Fruit fly (Drosophila melanogaster) whole organism, embryonic: Measurements from ENCODE around the gene CG34251.
A peak's percentile ranks its signal among the peaks of the same experiment; 100 is the strongest.

Experiments used
- Bteb2 ChIP-seq: fragments of 200-800 bp; sonication (Bioruptor generic); optimal IDR thresholded peaks from 2 replicates; lab custom pipeline; 2016; ENCODE audit warnings: missing biosample characterization, missing genetic modification characterization
- CG10267 ChIP-seq: fragments of 200-800 bp; sonication (Bioruptor generic); optimal IDR thresholded peaks from 2 replicates; lab custom pipeline; 2018; ENCODE audit warnings: missing biosample characterization, mild to moderate bottlenecking, missing genetic modification characterization, moderate library complexity
- CG11504 ChIP-seq: fragments of 200-800 bp; sonication (Bioruptor generic); optimal IDR thresholded peaks from 3 replicates; lab custom pipeline; 2019; ENCODE audit warnings: missing biosample characterization, mild to moderate bottlenecking, missing genetic modification characterization, moderate library complexity
- CG11696 ChIP-seq: fragments of 200-800 bp; sonication (Bioruptor generic); IDR thresholded peaks from 2 replicates; pipeline ENCODE4 v1.3.6; 2022; ENCODE audit warnings: missing biosample characterization, missing genetic modification characterization
- CG12659 ChIP-seq: fragments of 200-800 bp; sonication (Bioruptor generic); optimal IDR thresholded peaks from 3 replicates; lab custom pipeline; 2017; ENCODE audit warnings: mild to moderate bottlenecking, missing biosample characterization, missing genetic modification reagents, missing genetic modification characterization
- CG13287 ChIP-seq: fragments of 200-800 bp; sonication (Bioruptor generic); IDR thresholded peaks from 2 replicates; pipeline ENCODE4 v1.3.6; 2022; ENCODE audit warnings: missing biosample characterization, missing genetic modification characterization; ENCODE audit not compliant: partially characterized antibody
- CG14860 ChIP-seq: fragments of 200-800 bp; sonication (Bioruptor generic); IDR thresholded peaks from 3 replicates; pipeline ENCODE4 v1.3.6; 2022; ENCODE audit warnings: missing biosample characterization, missing genetic modification characterization; ENCODE audit not compliant: partially characterized antibody
- CG15479 ChIP-seq: fragments of 200-800 bp; sonication (Bioruptor generic); optimal IDR thresholded peaks from 3 replicates; lab custom pipeline; 2019; ENCODE audit warnings: missing biosample characterization, mild to moderate bottlenecking, missing genetic modification characterization, moderate library complexity
- CG15696 ChIP-seq: fragments of 200-800 bp; sonication (Bioruptor generic); optimal IDR thresholded peaks from 2 replicates; lab custom pipeline; 2019; ENCODE audit warnings: missing biosample characterization, mild to moderate bottlenecking, missing genetic modification characterization, moderate library complexity
- CG1603 ChIP-seq: fragments of 200-800 bp; sonication (Bioruptor generic); optimal IDR thresholded peaks from 2 replicates; lab custom pipeline; 2019; ENCODE audit warnings: missing biosample characterization, mild to moderate bottlenecking, missing genetic modification characterization, moderate library complexity
- CG17385 ChIP-seq: fragments of 200-800 bp; sonication (Bioruptor generic); optimal IDR thresholded peaks from 3 replicates; lab custom pipeline; 2018; ENCODE audit warnings: missing biosample characterization, mild to moderate bottlenecking, missing genetic modification characterization
- CG18476 ChIP-seq: fragments of 200-800 bp; sonication (Bioruptor generic); optimal IDR thresholded peaks from 2 replicates; lab custom pipeline; 2016; ENCODE audit warnings: missing biosample characterization, mild to moderate bottlenecking, missing genetic modification characterization
- CG2199 ChIP-seq: fragments of 200-800 bp; sonication (Bioruptor generic); IDR thresholded peaks from 3 replicates; pipeline ENCODE4 v1.3.6; 2022; ENCODE audit warnings: missing biosample characterization, missing genetic modification characterization
- CG2678 ChIP-seq: fragments of 200-800 bp; sonication (Bioruptor generic); optimal IDR thresholded peaks from 3 replicates; lab custom pipeline; 2019; ENCODE audit warnings: missing biosample characterization, mild to moderate bottlenecking, missing genetic modification characterization, moderate library complexity
- CG33213 ChIP-seq: fragments of 200-800 bp; sonication (Bioruptor generic); optimal IDR thresholded peaks from 3 replicates; lab custom pipeline; 2016; ENCODE audit warnings: missing biosample characterization, missing genetic modification characterization
- CG3407 ChIP-seq: fragments of 200-800 bp; sonication (Bioruptor generic); optimal IDR thresholded peaks from 2 replicates; lab custom pipeline; 2018; ENCODE audit warnings: missing biosample characterization, mild to moderate bottlenecking, missing genetic modification characterization
- CG34422 ChIP-seq: fragments of 200-800 bp; sonication (Bioruptor generic); IDR thresholded peaks from 3 replicates; pipeline ENCODE4 v1.3.6; 2022; ENCODE audit warnings: missing biosample characterization, missing genetic modification characterization
- CG3726 ChIP-seq: fragments of 200-800 bp; sonication (Bioruptor generic); IDR thresholded peaks from 3 replicates; pipeline ENCODE4, ENCODE4 v1.3.6; 2022; ENCODE audit warnings: missing biosample characterization, missing genetic modification characterization
- CG6254 ChIP-seq: fragments of 200-800 bp; sonication (Bioruptor generic); optimal IDR thresholded peaks from 3 replicates; lab custom pipeline; 2017; ENCODE audit warnings: mild to moderate bottlenecking, missing biosample characterization, missing genetic modification reagents, missing genetic modification characterization
- CG6689 ChIP-seq: fragments of 200-800 bp; sonication (Bioruptor generic); IDR thresholded peaks from 2 replicates; pipeline ENCODE4 v1.3.6; 2022; ENCODE audit warnings: missing biosample characterization, missing genetic modification characterization
- CG6813 ChIP-seq: fragments of 200-800 bp; sonication (Bioruptor generic); optimal IDR thresholded peaks from 2 replicates; lab custom pipeline; 2017; ENCODE audit warnings: missing biosample characterization, missing genetic modification characterization, mild to moderate bottlenecking, moderate library complexity, missing genetic modification reagents
- CG8478 ChIP-seq: fragments of >200 bp; optimal IDR thresholded peaks from 2 replicates; lab custom pipeline; 2018
- CG9727 ChIP-seq: fragments of 200-800 bp; sonication (Bioruptor generic); optimal IDR thresholded peaks from 3 replicates; lab custom pipeline; 2017; ENCODE audit warnings: missing biosample characterization, mild to moderate bottlenecking, missing genetic modification characterization
- Dip3 ChIP-seq: fragments of 200-800 bp; sonication (Bioruptor generic); optimal IDR thresholded peaks from 3 replicates; lab custom pipeline; 2016; ENCODE audit warnings: missing biosample characterization, missing genetic modification characterization
- Ets65A ChIP-seq: fragments of 200-800 bp; sonication (Bioruptor generic); peaks from one replicate; lab custom pipeline; 2016; ENCODE audit warnings: missing biosample characterization, missing genetic modification characterization
- HmgZ ChIP-seq: fragments of 200-800 bp; sonication (Bioruptor generic); optimal IDR thresholded peaks from 2 replicates; lab custom pipeline; 2018; ENCODE audit warnings: missing biosample characterization, mild to moderate bottlenecking, missing genetic modification characterization
- Hr51 ChIP-seq, 2 experiments: fragments of 200-800 bp; sonication (Bioruptor generic); optimal IDR thresholded peaks; 2 replicates in 1 of 2; 3 replicates in 1 of 2; lab custom pipeline; 2016 to 2018; ENCODE audit warnings: missing biosample characterization in 2 of 2, missing genetic modification characterization in 2 of 2, mild to moderate bottlenecking in 1 of 2, moderate library complexity in 1 of 2
- Lhr ChIP-seq: fragments of 200-800 bp; sonication (Bioruptor generic); optimal IDR thresholded peaks from 3 replicates; lab custom pipeline; 2017; ENCODE audit warnings: mild to moderate bottlenecking, missing biosample characterization, missing genetic modification reagents, missing genetic modification characterization
- Mrtf ChIP-seq: fragments of 200-800 bp; sonication (Bioruptor generic); IDR thresholded peaks from 3 replicates; pipeline ENCODE4 v1.3.6; 2022; ENCODE audit warnings: missing biosample characterization, missing genetic modification characterization
- Myb ChIP-seq: fragments of 200-800 bp; sonication (Bioruptor generic); optimal IDR thresholded peaks from 2 replicates; lab custom pipeline; 2016; ENCODE audit warnings: missing biosample characterization, missing genetic modification characterization
- Nf-YA ChIP-seq: fragments of 200-800 bp; sonication (Bioruptor generic); IDR thresholded peaks from 2 replicates; pipeline ENCODE4 v1.3.6; 2022; ENCODE audit warnings: missing biosample characterization, missing genetic modification characterization
- Poxn ChIP-seq: fragments of 200-800 bp; sonication (Bioruptor generic); IDR thresholded peaks from 2 replicates; pipeline ENCODE4 v1.3.6; 2022; ENCODE audit warnings: missing biosample characterization, missing genetic modification characterization
- Rx ChIP-seq: fragments of 200-800 bp; sonication (Bioruptor generic); IDR thresholded peaks from 2 replicates; pipeline ENCODE4 v1.3.6; 2022; ENCODE audit warnings: missing biosample characterization, missing genetic modification characterization
- Sin3A ChIP-seq: fragments of >200 bp; optimal IDR thresholded peaks from 2 replicates; lab custom pipeline; 2018
- chn ChIP-seq: fragments of 200-800 bp; sonication (Bioruptor generic); optimal IDR thresholded peaks from 2 replicates; lab custom pipeline; 2016; ENCODE audit warnings: missing biosample characterization, missing genetic modification characterization
- dmrt99B ChIP-seq: fragments of 200-800 bp; sonication (Bioruptor generic); optimal IDR thresholded peaks from 2 replicates; lab custom pipeline; 2018; ENCODE audit warnings: missing biosample characterization, mild to moderate bottlenecking, missing genetic modification characterization, moderate library complexity
- her ChIP-seq: fragments of 200-800 bp; sonication (Bioruptor generic); optimal IDR thresholded peaks from 2 replicates; lab custom pipeline; 2016; ENCODE audit warnings: missing biosample characterization, missing genetic modification characterization
- mam ChIP-seq: fragments of 200-800 bp; sonication (Bioruptor generic); optimal IDR thresholded peaks from 3 replicates; lab custom pipeline; 2016; ENCODE audit warnings: missing biosample characterization, missing genetic modification characterization
- peb ChIP-seq: fragments of 200-800 bp; sonication (Bioruptor generic); IDR thresholded peaks from 2 replicates; pipeline ENCODE4 v1.3.6; 2022; ENCODE audit warnings: missing biosample characterization, missing genetic modification characterization
- prd ChIP-seq, 3 experiments: fragments of >200 bp in 2 of 3; fragments of 200-800 bp in 1 of 3; sonication (Bioruptor generic) in 1 of 3; optimal IDR thresholded peaks in 2 of 3; IDR thresholded peaks in 1 of 3; 2 replicates in 2 of 3; 3 replicates in 1 of 3; pipeline versions ENCODE4 v1.3.6 to Lab custom; 2017 to 2022; ENCODE audit warnings: missing biosample characterization in 1 of 3, missing genetic modification characterization in 1 of 3
- ro ChIP-seq: fragments of 200-800 bp; sonication (Bioruptor generic); IDR thresholded peaks from 2 replicates; pipeline ENCODE4 v1.3.6; 2022; ENCODE audit warnings: missing biosample characterization, missing genetic modification characterization
- slbo ChIP-seq: fragments of 200-800 bp; sonication (Bioruptor generic); IDR thresholded peaks from 2 replicates; pipeline ENCODE4 v1.3.6; 2022; ENCODE audit warnings: missing biosample characterization, missing genetic modification characterization
- sob ChIP-seq: fragments of 200-800 bp; sonication (Bioruptor generic); IDR thresholded peaks from 2 replicates; pipeline ENCODE4 v1.3.6; 2022; ENCODE audit warnings: missing biosample characterization, missing genetic modification characterization
- tio ChIP-seq: fragments of 200-800 bp; sonication (Bioruptor generic); optimal IDR thresholded peaks from 2 replicates; lab custom pipeline; 2017; ENCODE audit warnings: missing biosample characterization, missing genetic modification characterization, inconsistent platforms
- tup ChIP-seq: fragments of 200-800 bp; sonication (Bioruptor generic); optimal IDR thresholded peaks from 2 replicates; lab custom pipeline; 2016; ENCODE audit warnings: missing biosample characterization, mild to moderate bottlenecking, missing genetic modification characterization, moderate library complexity
- zfh1 ChIP-seq: fragments of 200-800 bp; sonication (Bioruptor generic); IDR thresholded peaks from 3 replicates; pipeline ENCODE4 v1.3.6; 2022; ENCODE audit warnings: missing biosample characterization, missing genetic modification characterization

The CG34251 gene

dm6 chr3L:17656716-17657395 is 14.6 kb upstream of the CG34251 start (continued):
- TF ChIP-seq Hr51 (GFP tag; optimal IDR thresholded peaks at IDR 0.05; lab: Kevin White, UChicago) = no peak
- TF ChIP-seq Lhr (GFP tag; lab: Kevin White, UChicago) = peak; percentile 8
- TF ChIP-seq CG3726 (GFP tag; lab: Robert Waterston, UW) = 0 out of 3 replicates have a peak, but pooled peaks have one; percentile 42
- peak; percentile 3 for TF ChIP-seq CG11504 (tag; lab: Kevin White, UChicago)
- TF ChIP-seq CG18476 = no peak
- peak; percentile 92 for TF ChIP-seq CG2199 (GFP tag; lab: Robert Waterston, UW)

dm6 chr3L:17657728-17658379 is 13.6 kb upstream of the CG34251 start:
- TF ChIP-seq CG12659 (peak; percentile 0), CG11696 (GFP tag; lab: Robert Waterston, UW) (peak; percentile 89), CG2678 (tag; lab: Kevin White, UChicago) (peak; percentile 62), CG10267 (tag; lab: Kevin White, UChicago) (peak; percentile 27), CG9727 (GFP tag; lab: Kevin White, UChicago) (peak; percentile 22), Rx (no peak), CG34422 (GFP tag; lab: Robert Waterston, UW) (no peak), CG17385 (peak; percentile 17), CG8478 (lab: Kevin White, UChicago) (no peak), CG33213 (GFP tag; lab: Kevin White, UChicago) (peak; percentile 4), prd (optimal IDR thresholded peaks at IDR 0.05; lab: Kevin White, UChicago) (no peak), prd (GFP tag; IDR thresholded peaks at IDR 0.05; lab: Robert Waterston, UW) (peak; percentile 40; the same call in 1 of the 3 replicates), Myb (GFP tag; lab: Kevin White, UChicago) (no peak), her (GFP tag; lab: Kevin White, UChicago) (no peak), dmrt99B (tag; lab: Kevin White, UChicago) (peak; percentile 54), Bteb2 (peak; percentile 20), CG15479 (GFP tag; lab: Kevin White, UChicago) (peak; percentile 7), chn (GFP tag; lab: Kevin White, UChicago) (peak; percentile 13), CG15696 (tag; lab: Kevin White, UChicago) (peak; percentile 20), zfh1 (0 out of 3 replicates have a peak, but pooled peaks have one; percentile 35), ro (no peak), CG1603 (tag; lab: Kevin White, UChicago) (peak; percentile 24), Poxn (GFP tag; lab: Robert Waterston, UW) (no peak), Nf-YA (GFP tag; lab: Robert Waterston, UW) (no peak), Dip3 (peak; percentile 16), CG14860 (GFP tag; lab: Robert Waterston, UW) (no peak), slbo (GFP tag; lab: Robert Waterston, UW) (peak; percentile 43; the same call in 1 of the 2 replicates), sob (GFP tag; lab: Robert Waterston, UW) (0 out of 2 replicates have a peak, but pooled peaks have one; percentile 28), peb (no peak), Ets65A (GFP tag; lab: Kevin White, UChicago) (peak; percentile 89), CG6689 (GFP tag; lab: Robert Waterston, UW) (0 out of 2 replicates have a peak, but pooled peaks have one; percentile 21), mam (GFP tag; lab: Kevin White, UChicago) (peak; percentile 16), tio (GFP tag; lab: Kevin White, UChicago) (peak; percentile 43), CG11504 (tag; lab: Kevin White, UChicago) (peak; percentile 64), CG13287 (0 out of 2 replicates have a peak, but pooled peaks have one; percentile 15), CG6813 (GFP tag; lab: Kevin White, UChicago) (no peak), Mrtf (no peak), HmgZ (tag; lab: Kevin White, UChicago) (peak; percentile 34), CG6254 (peak; percentile 39), Sin3A (no peak), CG3407 (GFP tag; lab: Kevin White, UChicago) (no peak), tup (GFP tag; lab: Kevin White, UChicago) (no peak)
